Worm (Caenorhabditis elegans): Measurements from ENCODE around the gene F53F4.12.

DNA sequence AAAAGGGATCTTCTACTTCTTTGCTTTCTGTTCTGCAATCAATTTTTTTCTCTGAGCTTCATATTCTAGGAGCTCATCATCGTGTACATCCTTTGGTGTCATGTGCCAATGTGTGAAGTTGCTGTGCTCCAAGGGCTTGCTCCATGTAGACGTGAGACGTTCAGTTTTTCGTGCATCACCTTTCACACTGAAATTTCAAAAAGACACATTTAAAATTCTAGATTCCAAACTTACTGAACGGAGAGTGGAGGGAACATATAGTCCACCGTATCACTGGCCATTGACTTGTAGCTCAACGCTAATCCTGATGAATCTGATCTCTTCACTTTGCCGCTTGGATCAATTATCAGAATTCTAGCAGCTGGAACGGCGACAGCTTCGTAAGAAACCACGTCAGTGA is 25.0 kb downstream of the F53F4.12 start:
- no peak for TF ChIP-seq ref-1 (GFP tag; conservative IDR thresholded peaks at IDR 0.05)
- no peak for TF ChIP-seq T22C8.4 (GFP tag; IDR thresholded peaks at IDR 0.05)
- no peak for TF ChIP-seq flt-1 (GFP tag; IDR thresholded peaks at IDR 0.05)

All from whole organism, midembryonic.